Worm (Caenorhabditis elegans): ENCODE results near the gene T28B11.1.

- TF ChIP-seq mdl-1 (tag; optimal IDR thresholded peaks at IDR 0.05) (no peak), ztf-11 (tag; optimal IDR thresholded peaks at IDR 0.05) (no peak), egl-27 (tag; optimal IDR thresholded peaks at IDR 0.05) (no peak), unc-55 (GFP tag; optimal IDR thresholded peaks at IDR 0.05) (no peak), peb-1 (tag; optimal IDR thresholded peaks at IDR 0.05) (no peak), snpc-4 (tag; optimal IDR thresholded peaks at IDR 0.05) (no peak), zag-1 (tag; optimal IDR thresholded peaks at IDR 0.05) (no peak), ztf-4 (tag; optimal IDR thresholded peaks at IDR 0.05) (no peak), lsy-2 (tag; optimal IDR thresholded peaks at IDR 0.05) (no peak)
Observed at ce11 chrV:10713704-10714239, 18.4 kb downstream of the T28B11.1 start.
